Worm (Caenorhabditis elegans): ENCODE data around the gene Y51B9A.8.

Gene Y51B9A.8

DNA sequence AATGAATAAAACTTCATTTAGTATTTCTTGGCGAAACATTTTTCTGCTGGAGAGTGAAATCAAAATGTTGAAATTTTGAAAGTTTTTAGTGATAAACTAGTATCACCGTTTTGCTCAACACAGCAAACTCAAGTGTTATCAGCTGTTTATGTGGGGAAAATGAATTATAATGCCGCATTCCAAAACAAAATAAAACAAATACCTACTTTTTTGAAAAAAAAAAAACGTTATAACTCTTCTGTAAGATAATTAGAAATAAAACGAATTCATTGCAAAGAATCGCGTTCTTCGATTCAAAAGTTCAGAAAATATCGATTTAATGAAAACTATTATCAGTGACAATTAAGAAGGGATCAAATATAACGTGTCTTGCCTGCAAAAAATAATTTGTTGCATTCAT is 1.2 kb upstream of the Y51B9A.8 start, which contains the start of gene Y51B9A.9:
Gene Y51B9A.9, minus strand, starts transcription at position 101 of the 400 bp plus-strand sequence.
- TF ChIP-seq dao-5 (tag; optimal IDR thresholded peaks at IDR 0.05) (no peak), him-1 (tag; optimal IDR thresholded peaks at IDR 0.05) (no peak), W03F9.2 (tag; optimal IDR thresholded peaks at IDR 0.05) (no peak)

DNA sequence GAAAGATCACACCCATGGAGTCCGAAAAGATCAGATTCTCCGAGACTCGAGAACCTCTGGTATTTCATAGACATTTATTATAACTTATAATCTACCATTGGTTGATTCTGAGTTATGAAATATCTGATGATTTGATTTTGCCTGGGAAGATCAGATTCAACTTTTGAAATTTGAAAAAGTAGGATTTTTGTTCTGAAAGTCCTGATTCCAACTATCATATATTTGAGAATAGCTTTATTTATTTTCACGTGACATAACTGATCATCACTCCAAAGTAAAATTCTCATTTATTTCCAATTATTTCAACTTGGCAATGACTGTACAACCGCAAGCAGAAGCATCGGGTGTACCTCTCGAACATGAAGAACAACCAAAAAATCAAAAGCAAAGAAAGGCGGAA is 1.1 kb downstream of the Y51B9A.8 start, which contains the start of gene Y51B9A.7:
Gene Y51B9A.7, plus strand, starts transcription at position 301 of the 400 bp plus-strand sequence.
- TF ChIP-seq W03F9.2 (tag; optimal IDR thresholded peaks at IDR 0.05) (no peak), dao-5 (tag; optimal IDR thresholded peaks at IDR 0.05) (no peak), him-1 (tag; optimal IDR thresholded peaks at IDR 0.05) (no peak)

DNA sequence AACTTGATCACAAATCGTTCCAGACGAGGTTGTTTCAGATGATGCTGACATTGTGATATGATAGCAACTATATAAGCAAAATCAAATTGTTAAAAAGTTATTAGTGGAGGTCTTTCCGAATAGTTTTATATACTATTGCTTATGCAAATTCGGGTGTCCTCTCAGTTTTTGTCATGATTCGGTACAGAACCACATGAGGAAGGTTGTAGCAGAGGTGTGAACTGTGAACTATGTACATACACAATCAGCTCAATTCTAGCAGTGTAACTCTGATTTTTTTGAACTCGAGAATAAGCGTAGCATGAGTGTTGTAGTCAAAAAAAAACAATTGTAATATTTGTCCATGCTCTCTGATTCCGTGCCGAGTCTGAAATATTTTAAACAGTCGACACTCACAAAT is 4.4 kb downstream of the Y51B9A.8 start, which contains the start of gene Y51B9A.6:
Gene Y51B9A.6, minus strand, starts transcription at position 101 of the 400 bp plus-strand sequence.
- TF ChIP-seq dao-5 (tag; optimal IDR thresholded peaks at IDR 0.05) (no peak), W03F9.2 (tag; optimal IDR thresholded peaks at IDR 0.05) (no peak), him-1 (tag; optimal IDR thresholded peaks at IDR 0.05) (no peak)

DNA sequence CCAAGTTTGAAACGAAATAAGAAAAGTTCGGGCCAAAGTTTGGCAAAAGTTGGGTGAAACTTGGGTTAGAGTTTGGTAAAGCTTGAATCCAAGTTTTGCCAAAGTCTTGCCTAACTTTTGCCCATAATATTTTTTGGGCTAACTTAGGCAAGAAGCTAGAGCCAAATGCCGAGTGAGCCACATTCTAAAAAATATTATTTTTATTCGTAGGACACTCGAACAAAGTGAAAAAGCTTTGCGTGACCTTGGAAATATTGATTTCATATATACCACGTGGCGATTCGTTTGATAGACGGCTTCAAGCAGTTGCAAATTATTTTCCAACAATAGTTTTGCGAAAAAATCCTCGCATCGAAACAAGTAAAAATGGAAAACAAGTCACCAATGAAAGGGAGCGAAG is 5.2 kb downstream of the Y51B9A.8 start, which contains the start of gene Y51B9A.5:
Gene Y51B9A.5, plus strand, starts transcription at position 301 of the 400 bp plus-strand sequence.
- no peak for TF ChIP-seq dao-5 (tag; optimal IDR thresholded peaks at IDR 0.05)
- no peak for TF ChIP-seq him-1 (tag; optimal IDR thresholded peaks at IDR 0.05)
- no peak for TF ChIP-seq W03F9.2 (tag; optimal IDR thresholded peaks at IDR 0.05)

DNA sequence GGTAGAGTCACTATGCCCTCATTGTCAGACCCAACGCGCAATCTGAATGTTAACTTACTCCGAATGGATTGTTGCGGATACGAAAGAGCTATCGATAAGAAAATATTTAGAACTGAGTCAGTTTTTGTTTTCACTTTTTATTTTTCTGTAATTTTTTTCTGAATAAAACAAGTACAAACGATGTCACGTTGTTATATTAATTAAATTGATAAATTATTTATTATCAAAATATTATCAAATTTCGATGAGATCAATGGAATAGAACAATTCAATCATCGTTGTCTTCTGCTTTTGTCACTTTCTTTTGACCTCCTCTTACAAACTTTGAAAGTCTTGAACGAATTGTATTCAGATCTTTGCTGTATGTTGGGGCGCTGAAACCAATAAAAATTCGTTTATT is 8.4 kb downstream of the Y51B9A.8 start, which contains the start of gene mpz-6:
Gene mpz-6, minus strand, starts transcription at position 101 of the 400 bp plus-strand sequence.
- TF ChIP-seq dao-5 (tag; optimal IDR thresholded peaks at IDR 0.05) (no peak), him-1 (tag; optimal IDR thresholded peaks at IDR 0.05) (no peak), W03F9.2 (tag; optimal IDR thresholded peaks at IDR 0.05) (no peak)

DNA sequence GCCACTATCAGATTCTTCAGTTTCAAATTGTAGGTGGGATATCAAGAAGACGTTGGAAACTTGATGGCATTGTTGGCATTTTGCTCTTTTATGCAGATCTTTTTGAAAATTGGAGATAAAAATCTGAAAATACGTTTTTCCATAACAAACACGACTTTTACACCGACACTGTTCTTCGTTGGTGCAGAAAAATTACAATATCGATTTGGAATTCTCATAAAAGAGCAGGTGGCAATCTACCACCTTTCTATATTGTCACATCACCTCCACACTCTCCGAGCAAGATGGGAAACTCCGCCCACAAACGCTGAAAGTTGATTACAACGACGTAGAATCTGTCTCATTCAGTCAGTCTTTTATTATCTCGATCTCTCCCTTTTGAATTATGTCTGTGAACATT is 8.8 kb downstream of the Y51B9A.8 start, which contains the start of gene arrd-2:
Gene arrd-2, plus strand, starts transcription at position 301 of the 400 bp plus-strand sequence.
- no peak for TF ChIP-seq dao-5 (tag; optimal IDR thresholded peaks at IDR 0.05)
- TF ChIP-seq W03F9.2 (tag; optimal IDR thresholded peaks at IDR 0.05), result no peak
- TF ChIP-seq him-1 (tag; optimal IDR thresholded peaks at IDR 0.05), result no peak

DNA sequence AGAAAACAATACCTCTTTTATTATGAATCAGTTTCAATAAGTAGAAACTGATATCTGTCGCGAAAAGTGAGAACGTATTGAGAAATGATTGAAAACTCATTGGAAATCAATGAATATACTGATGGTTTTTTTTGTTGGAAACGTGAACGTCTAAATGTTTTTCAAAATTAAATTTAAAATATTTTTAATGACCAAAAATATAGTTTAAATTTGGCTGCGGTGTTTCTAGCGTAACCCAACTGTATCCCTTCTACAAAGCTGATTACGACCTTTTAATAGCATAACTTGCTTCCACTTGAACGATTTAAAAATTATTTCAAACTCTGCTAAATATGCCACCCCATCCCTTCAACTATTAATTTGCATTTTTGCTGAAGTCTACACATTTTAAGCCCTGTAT is 12.8 kb downstream of the Y51B9A.8 start, which contains the start of gene M176.9:
Gene M176.9, minus strand, starts transcription at position 101 of the 400 bp plus-strand sequence.
- TF ChIP-seq him-1 (tag; optimal IDR thresholded peaks at IDR 0.05) (no peak), dao-5 (tag; optimal IDR thresholded peaks at IDR 0.05) (no peak), W03F9.2 (tag; optimal IDR thresholded peaks at IDR 0.05) (no peak)

DNA sequence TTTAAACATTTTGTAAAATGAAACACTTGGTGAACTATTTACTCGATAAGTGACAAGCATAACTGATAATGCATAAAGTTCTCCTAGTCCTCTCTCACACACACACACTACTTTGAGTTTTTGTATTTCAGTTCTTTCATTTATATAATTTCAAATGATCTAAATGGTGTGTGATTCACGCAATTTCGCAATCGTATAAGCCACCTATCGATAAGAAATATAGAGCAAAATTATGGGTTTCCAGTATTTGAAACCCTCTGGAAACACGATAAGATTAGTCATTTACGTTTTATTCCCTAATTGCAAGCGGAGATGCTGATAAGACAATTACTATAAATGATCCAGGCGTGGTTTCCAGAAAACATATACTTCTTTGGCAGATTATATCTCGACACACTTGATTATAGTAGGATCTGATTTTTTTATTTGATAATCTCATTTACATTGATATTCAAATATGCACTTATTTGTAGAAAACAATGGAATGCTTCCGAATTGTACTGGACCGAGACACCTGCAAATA is 13.5 kb downstream of the Y51B9A.8 start, which contains the start of gene arrd-3:
Gene arrd-3, plus strand, starts transcription at position 473 of the 523 bp plus-strand sequence.
- TF ChIP-seq W03F9.2 (tag; optimal IDR thresholded peaks at IDR 0.05) (no peak), him-1 (tag; optimal IDR thresholded peaks at IDR 0.05) (no peak), dao-5 (tag; optimal IDR thresholded peaks at IDR 0.05) (no peak)

DNA sequence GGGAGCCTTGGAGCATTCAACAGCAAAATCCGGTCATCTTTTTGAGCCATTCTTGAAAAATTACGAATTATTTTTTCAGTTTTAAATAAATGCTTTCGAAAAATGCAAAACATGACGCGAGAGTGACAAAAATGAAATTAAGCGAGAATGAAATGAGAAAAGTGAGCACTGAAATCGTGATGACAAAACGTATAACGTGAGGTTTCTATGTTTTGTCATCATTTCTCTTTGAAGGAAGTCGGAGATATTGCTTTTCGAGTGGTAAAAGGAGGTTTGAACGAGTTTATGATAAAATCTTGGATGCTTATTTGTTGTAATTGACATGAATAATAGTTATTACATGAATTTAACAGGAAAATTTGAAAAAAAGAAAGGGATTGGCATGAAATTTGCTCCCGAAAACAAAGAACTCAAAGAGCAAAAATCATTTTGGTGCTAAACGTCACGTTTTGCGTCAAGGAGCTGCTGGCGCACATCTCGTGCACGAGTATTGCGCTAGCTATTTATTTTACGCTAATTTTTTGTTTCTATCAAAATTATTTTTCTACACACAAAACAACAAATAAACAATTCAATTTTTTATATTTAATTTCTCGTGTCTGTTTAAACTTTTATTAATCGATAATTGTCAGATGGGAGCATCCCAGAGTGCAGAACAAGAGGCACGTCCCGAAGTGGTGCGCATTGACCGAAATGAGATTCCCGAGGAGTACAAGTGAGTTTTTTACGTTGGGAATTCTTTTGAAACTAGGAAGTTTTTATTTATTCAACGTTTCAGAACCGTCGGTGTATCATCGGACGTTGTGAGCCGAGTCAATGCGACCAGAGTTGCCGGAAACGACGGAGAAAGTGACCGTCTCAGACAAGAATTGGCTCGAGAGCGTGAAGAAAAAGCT is 18.0 kb downstream of the Y51B9A.8 start, which contains the start of the genes gss-1 and chch-3:
Gene gss-1, minus strand, starts transcription at position 51 of the 896 bp plus-strand sequence.
Gene chch-3, plus strand, starts transcription at position 633 of the 896 bp plus-strand sequence.
- TF ChIP-seq dao-5 (tag; optimal IDR thresholded peaks at IDR 0.05) (no peak), W03F9.2 (tag; optimal IDR thresholded peaks at IDR 0.05) (peak; percentile 81), him-1 (tag; optimal IDR thresholded peaks at IDR 0.05) (no peak)

DNA sequence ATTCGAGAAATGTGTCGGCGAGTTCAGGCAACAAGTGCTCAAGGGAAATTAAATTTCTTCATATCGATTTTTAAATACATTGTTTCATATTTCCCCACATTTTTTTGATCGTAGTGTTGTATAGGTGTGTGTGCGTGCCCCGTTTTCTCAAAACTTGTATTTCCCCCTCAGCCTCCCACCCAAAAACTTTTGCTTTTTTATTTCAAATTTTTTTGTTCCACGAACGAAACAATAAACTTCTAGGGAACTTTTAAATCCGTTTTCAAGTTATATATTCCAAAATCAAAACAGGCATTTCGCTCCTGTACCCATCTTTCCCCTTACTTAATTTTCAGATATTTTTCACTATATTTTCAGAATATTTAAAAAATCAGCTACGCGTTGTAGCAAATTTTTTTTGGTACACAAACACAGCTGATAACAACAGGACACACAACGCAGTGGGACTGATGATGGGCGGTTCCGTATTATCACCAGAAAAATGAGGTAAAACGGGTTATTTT is 19.5 kb downstream of the Y51B9A.8 start, which contains the start of the genes M176.4 and M176.16:
Gene M176.4, plus strand, starts transcription at position 301 of the 503 bp plus-strand sequence.
Gene M176.16, plus strand, starts transcription at position 453 of the 503 bp plus-strand sequence.
- no peak for TF ChIP-seq dao-5 (tag; optimal IDR thresholded peaks at IDR 0.05)
- TF ChIP-seq him-1 (tag; optimal IDR thresholded peaks at IDR 0.05), result no peak
- no peak for TF ChIP-seq W03F9.2 (tag; optimal IDR thresholded peaks at IDR 0.05)

DNA sequence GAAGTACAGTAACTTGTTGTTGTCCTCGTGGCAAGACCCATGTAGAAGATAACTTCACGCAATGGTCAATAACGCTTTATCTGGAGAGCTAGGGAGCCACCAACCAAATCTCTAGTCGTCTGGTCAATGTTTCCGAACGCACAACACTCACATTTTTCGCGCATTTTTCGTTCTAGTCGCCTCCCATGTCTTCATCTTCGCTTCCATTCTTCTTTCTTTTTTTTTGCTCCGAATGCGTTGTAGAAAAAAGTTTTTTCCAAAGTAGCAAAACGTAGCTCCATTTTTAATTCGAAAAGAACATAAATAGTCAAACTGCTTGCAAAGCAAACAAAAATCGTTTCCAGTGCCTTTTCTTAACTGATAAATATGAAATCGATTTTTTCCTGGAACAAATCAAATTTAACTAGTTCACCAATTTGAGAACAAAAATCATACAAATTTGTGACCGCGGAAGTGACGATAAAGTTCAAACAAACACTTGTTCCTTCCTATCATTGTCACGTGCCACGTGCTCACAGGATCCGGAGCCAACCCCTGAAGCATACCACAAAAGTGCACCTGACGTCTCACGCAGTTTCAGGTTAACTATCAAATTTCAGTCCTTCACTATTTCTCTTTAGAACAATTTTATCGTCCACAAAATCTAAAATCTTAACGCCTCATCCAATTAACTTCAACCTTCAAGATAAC is 20.3 kb downstream of the Y51B9A.8 start:
- TF ChIP-seq him-1 (tag; optimal IDR thresholded peaks at IDR 0.05), result no peak
- no peak for TF ChIP-seq dao-5 (tag; optimal IDR thresholded peaks at IDR 0.05)
- no peak for TF ChIP-seq W03F9.2 (tag; optimal IDR thresholded peaks at IDR 0.05)

DNA sequence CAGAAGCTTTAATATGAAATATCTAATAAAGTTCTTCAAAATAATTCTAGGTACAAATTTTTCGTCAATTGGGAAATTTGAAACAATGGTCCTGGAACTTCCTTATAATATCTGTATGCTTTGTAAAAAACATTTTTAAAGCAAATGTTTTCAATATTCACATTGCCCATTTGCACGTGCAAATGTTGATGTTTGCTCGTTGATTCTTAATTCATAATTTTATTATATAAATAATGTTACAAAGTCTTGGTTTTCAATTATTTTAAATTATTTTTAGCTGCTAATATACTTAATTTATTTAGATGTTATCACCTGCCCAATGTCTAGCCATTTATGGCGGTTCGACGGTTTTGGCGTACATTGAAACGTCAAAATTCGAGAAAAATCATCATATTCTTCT is 23.3 kb downstream of the Y51B9A.8 start, which contains the start of gene M176.11:
Gene M176.11, plus strand, starts transcription at position 301 of the 400 bp plus-strand sequence.
- TF ChIP-seq W03F9.2 (tag; optimal IDR thresholded peaks at IDR 0.05) (no peak), dao-5 (tag; optimal IDR thresholded peaks at IDR 0.05) (no peak), him-1 (tag; optimal IDR thresholded peaks at IDR 0.05) (no peak)
